Worm (Caenorhabditis elegans) whole organism, mixed stage, embryonic: ENCODE results near the gene sec-24.1.
A peak's percentile ranks its signal among the peaks of the same experiment; 100 is the strongest.

ENCODE experiments used
- M03D4.4 ChIP-seq: sonication (generic microtip); optimal IDR thresholded peaks from 2 replicates; lab custom pipeline; 2017; ENCODE audit warnings: mild to moderate bottlenecking, missing genetic modification characterization, missing compliant biosample characterization
- bed-3 ChIP-seq: fragments of 200-800 bp; sonication (Bioruptor generic); optimal IDR thresholded peaks from 3 replicates; lab custom pipeline; 2018; ENCODE audit warnings: mild to moderate bottlenecking, missing genetic modification characterization, moderate library complexity, missing compliant biosample characterization
- blmp-1 ChIP-seq: fragments of 150-350 bp; optimal IDR thresholded peaks from 2 replicates; lab custom pipeline; 2014; ENCODE audit warnings: missing biosample characterization, missing genetic modification characterization
- ceh-39 ChIP-seq: fragments of 150-350 bp; optimal IDR thresholded peaks from 2 replicates; lab custom pipeline; 2014; ENCODE audit warnings: missing biosample characterization, missing genetic modification characterization
- ceh-43 ChIP-seq: fragments of 200-800 bp; sonication (Bioruptor generic); optimal IDR thresholded peaks from 2 replicates; lab custom pipeline; 2018; ENCODE audit warnings: mild to moderate bottlenecking, missing genetic modification characterization, moderate library complexity, missing compliant biosample characterization
- ceh-83 ChIP-seq: fragments of 200-800 bp; sonication (Bioruptor generic); optimal IDR thresholded peaks from 2 replicates; lab custom pipeline; 2018; ENCODE audit warnings: mild to moderate bottlenecking, missing genetic modification characterization, missing compliant biosample characterization
- ces-1 ChIP-seq: fragments of 150-350 bp; optimal IDR thresholded peaks from 2 replicates; lab custom pipeline; 2014; ENCODE audit warnings: missing biosample characterization, missing genetic modification reagents, missing genetic modification characterization
- cnd-1 ChIP-seq: fragments of 200-800 bp; sonication (Bioruptor generic); optimal IDR thresholded peaks from 2 replicates; lab custom pipeline; 2018; ENCODE audit warnings: mild to moderate bottlenecking, missing genetic modification characterization, missing compliant biosample characterization
- drap-1 ChIP-seq: fragments of 200-800 bp; sonication (Bioruptor generic); optimal IDR thresholded peaks from 3 replicates; lab custom pipeline; 2018; ENCODE audit warnings: mild to moderate bottlenecking, missing genetic modification characterization, missing compliant biosample characterization
- elt-1 ChIP-seq: sonication (generic microtip); optimal IDR thresholded peaks from 2 replicates; lab custom pipeline; 2017; ENCODE audit warnings: missing genetic modification characterization, mild to moderate bottlenecking, missing compliant biosample characterization, antibody characterized with exemption, moderate library complexity, borderline replicate concordance; ENCODE audit not compliant: insufficient read depth
- elt-3 ChIP-seq: fragments of 150-350 bp; optimal IDR thresholded peaks from 2 replicates; lab custom pipeline; 2014; ENCODE audit warnings: missing biosample characterization, missing genetic modification characterization
- flh-1 ChIP-seq: fragments of 200-800 bp; sonication (Bioruptor generic); optimal IDR thresholded peaks from 2 replicates; lab custom pipeline; 2018; ENCODE audit warnings: mild to moderate bottlenecking, missing genetic modification characterization, moderate library complexity, missing compliant biosample characterization
- ham-2 ChIP-seq: fragments of 200-800 bp; sonication (Bioruptor generic); optimal IDR thresholded peaks from 2 replicates; lab custom pipeline; 2018; ENCODE audit warnings: mild to moderate bottlenecking, missing genetic modification characterization, missing compliant biosample characterization
- hlh-1 ChIP-seq: fragments of 150-350 bp; optimal IDR thresholded peaks from 2 replicates; lab custom pipeline; 2014; ENCODE audit warnings: missing biosample characterization, missing genetic modification reagents, missing genetic modification characterization
- lin-13 ChIP-seq: fragments of 150-350 bp; optimal IDR thresholded peaks from 2 replicates; lab custom pipeline; 2014; ENCODE audit warnings: missing biosample characterization, missing genetic modification characterization
- lin-32 ChIP-seq: fragments of 200-800 bp; sonication (Bioruptor generic); optimal IDR thresholded peaks from 2 replicates; lab custom pipeline; 2018; ENCODE audit warnings: mild to moderate bottlenecking, missing genetic modification characterization, missing compliant biosample characterization
- lsy-2 ChIP-seq: fragments of 150-350 bp; optimal IDR thresholded peaks from 2 replicates; lab custom pipeline; 2014; ENCODE audit warnings: missing biosample characterization, missing genetic modification characterization
- mab-5 ChIP-seq: fragments of 150-350 bp; optimal IDR thresholded peaks from 2 replicates; lab custom pipeline; 2014; ENCODE audit warnings: missing biosample characterization, missing genetic modification characterization
- mep-1 ChIP-seq: fragments of 150-350 bp; optimal IDR thresholded peaks from 2 replicates; lab custom pipeline; 2017; ENCODE audit warnings: missing biosample characterization, missing genetic modification reagents, missing genetic modification characterization, inconsistent platforms
- mls-2 ChIP-seq: sonication (generic microtip); optimal IDR thresholded peaks from 2 replicates; lab custom pipeline; 2016; ENCODE audit warnings: mild to moderate bottlenecking, missing genetic modification characterization, moderate library complexity, missing compliant biosample characterization
- nhr-12 ChIP-seq: fragments of 150-350 bp; optimal IDR thresholded peaks from 2 replicates; lab custom pipeline; 2014; ENCODE audit warnings: missing biosample characterization, missing genetic modification characterization
- nhr-2 ChIP-seq: fragments of 150-350 bp; optimal IDR thresholded peaks from 2 replicates; lab custom pipeline; 2014; ENCODE audit warnings: missing biosample characterization, missing genetic modification characterization
- nhr-237 ChIP-seq: fragments of 150-350 bp; optimal IDR thresholded peaks from 2 replicates; lab custom pipeline; 2014; ENCODE audit warnings: missing biosample characterization, missing genetic modification characterization
- nhr-28 ChIP-seq: fragments of 150-350 bp; optimal IDR thresholded peaks from 2 replicates; lab custom pipeline; 2014; ENCODE audit warnings: missing biosample characterization, missing genetic modification characterization
- nhr-76 ChIP-seq: sonication (generic microtip); optimal IDR thresholded peaks from 2 replicates; lab custom pipeline; 2017; ENCODE audit warnings: missing biosample characterization, missing genetic modification characterization
- pha-4 ChIP-seq: fragments of 150-350 bp; optimal IDR thresholded peaks from 2 replicates; lab custom pipeline; 2018; ENCODE audit warnings: missing biosample characterization, missing genetic modification reagents, missing genetic modification characterization
- sem-2 ChIP-seq: fragments of 200-800 bp; sonication (Bioruptor generic); optimal IDR thresholded peaks from 2 replicates; lab custom pipeline; 2018; ENCODE audit warnings: mild to moderate bottlenecking, missing genetic modification characterization, missing compliant biosample characterization
- snpc-4 ChIP-seq: fragments of 150-350 bp; optimal IDR thresholded peaks from 2 replicates; lab custom pipeline; 2014; ENCODE audit warnings: missing biosample characterization, missing genetic modification characterization
- sptf-1 ChIP-seq: sonication (generic microtip); optimal IDR thresholded peaks from 2 replicates; lab custom pipeline; 2017; ENCODE audit warnings: mild to moderate bottlenecking, missing genetic modification characterization, moderate library complexity, missing compliant biosample characterization
- tbx-8 ChIP-seq: fragments of 200-800 bp; sonication (Bioruptor generic); optimal IDR thresholded peaks from 2 replicates; lab custom pipeline; 2018; ENCODE audit warnings: mild to moderate bottlenecking, missing genetic modification characterization, moderate library complexity, missing compliant biosample characterization
- unc-120 ChIP-seq: sonication (generic microtip); optimal IDR thresholded peaks from 2 replicates; lab custom pipeline; 2017; ENCODE audit warnings: missing genetic modification characterization, missing compliant biosample characterization; ENCODE audit not compliant: poor library complexity, severe bottlenecking
- unc-39 ChIP-seq: fragments of 150-350 bp; optimal IDR thresholded peaks from 2 replicates; lab custom pipeline; 2014; ENCODE audit warnings: missing biosample characterization, missing genetic modification characterization
- unc-62 ChIP-seq: fragments of 150-350 bp; optimal IDR thresholded peaks from 2 replicates; lab custom pipeline; 2014; ENCODE audit warnings: missing biosample characterization, missing genetic modification reagents, missing genetic modification characterization
- zip-8 ChIP-seq: fragments of 150-350 bp; optimal IDR thresholded peaks from 2 replicates; lab custom pipeline; 2014; ENCODE audit warnings: missing biosample characterization, missing genetic modification characterization
- ztf-11 ChIP-seq: fragments of 150-350 bp; optimal IDR thresholded peaks from 2 replicates; lab custom pipeline; 2014; ENCODE audit warnings: missing biosample characterization, missing genetic modification characterization

sec-24.1 gene

ce11 chrIV:11593415-11594190, 27.6 kb upstream of the sec-24.1 start, which contains the start of gene F40F11.3:
TSS of gene F40F11.3 (minus strand) at chrIV:11594003.
- TF ChIP-seq unc-120 (tag; lab: Kevin White, UChicago), result peak; percentile 43
- TF ChIP-seq mls-2, result peak; percentile 45
- peak; percentile 64 for TF ChIP-seq hlh-1
- TF ChIP-seq ztf-11 (tag; lab: Kevin White, UChicago), result no peak
- TF ChIP-seq elt-1 (tag; lab: Kevin White, UChicago), result no peak
- TF ChIP-seq mab-5 (tag; lab: Kevin White, UChicago), result peak; percentile 12
- TF ChIP-seq nhr-2, result peak; percentile 35
- peak; percentile 15 for TF ChIP-seq nhr-28 (tag; lab: Kevin White, UChicago)
- peak; percentile 59 for TF ChIP-seq ham-2
- TF ChIP-seq ces-1, result peak; percentile 96
- TF ChIP-seq snpc-4 (tag; lab: Kevin White, UChicago), result no peak
- no peak for TF ChIP-seq tbx-8 (GFP tag; lab: Kevin White, UChicago)
- no peak for TF ChIP-seq elt-3 (tag; lab: Kevin White, UChicago)
- TF ChIP-seq unc-39 (tag; lab: Kevin White, UChicago), result no peak
- TF ChIP-seq nhr-237, result peak; percentile 90
- no peak for TF ChIP-seq M03D4.4
- TF ChIP-seq nhr-12 (tag; lab: Kevin White, UChicago), result no peak
- peak; percentile 32 for TF ChIP-seq zip-8
- no peak for TF ChIP-seq nhr-76 (tag; lab: Kevin White, UChicago)
- no peak for TF ChIP-seq ceh-83 (GFP tag; lab: Kevin White, UChicago)
- TF ChIP-seq cnd-1 (tag; lab: Kevin White, UChicago), result peak; percentile 65
- TF ChIP-seq lin-13 (tag; lab: Kevin White, UChicago), result peak; percentile 11
- TF ChIP-seq lsy-2 (tag; lab: Kevin White, UChicago), result no peak
- TF ChIP-seq flh-1 (GFP tag; lab: Kevin White, UChicago), result no peak
- TF ChIP-seq ceh-43, result no peak
- peak; percentile 50 for TF ChIP-seq lin-32 (GFP tag; lab: Kevin White, UChicago)
- TF ChIP-seq ceh-39 (tag; lab: Kevin White, UChicago), result peak; percentile 53
- TF ChIP-seq unc-62 (GFP tag; lab: Kevin White, UChicago), result peak; percentile 87
- peak; percentile 79 for TF ChIP-seq mep-1 (tag; lab: Kevin White, UChicago)
- no peak for TF ChIP-seq sem-2 (GFP tag; lab: Kevin White, UChicago)
- TF ChIP-seq pha-4 (tag; lab: Kevin White, UChicago), result peak; percentile 98
- peak; percentile 24 for TF ChIP-seq bed-3 (GFP tag; lab: Kevin White, UChicago)
- peak; percentile 58 for TF ChIP-seq drap-1
- no peak for TF ChIP-seq blmp-1 (tag; lab: Kevin White, UChicago)

- TF ChIP-seq nhr-76 (tag; lab: Kevin White, UChicago) (no peak), ham-2 (no peak), mls-2 (no peak), elt-3 (tag; lab: Kevin White, UChicago) (no peak), ceh-43 (no peak), ceh-83 (GFP tag; lab: Kevin White, UChicago) (no peak), lsy-2 (tag; lab: Kevin White, UChicago) (peak; percentile 6), unc-62 (GFP tag; lab: Kevin White, UChicago) (no peak), lin-13 (tag; lab: Kevin White, UChicago) (no peak), blmp-1 (tag; lab: Kevin White, UChicago) (no peak), pha-4 (tag; lab: Kevin White, UChicago) (no peak), ces-1 (peak; percentile 10), M03D4.4 (no peak), elt-1 (tag; lab: Kevin White, UChicago) (no peak), ceh-39 (tag; lab: Kevin White, UChicago) (no peak), sem-2 (GFP tag; lab: Kevin White, UChicago) (no peak), lin-32 (GFP tag; lab: Kevin White, UChicago) (no peak), mab-5 (tag; lab: Kevin White, UChicago) (no peak), mep-1 (tag; lab: Kevin White, UChicago) (peak; percentile 8), unc-120 (tag; lab: Kevin White, UChicago) (no peak), nhr-12 (tag; lab: Kevin White, UChicago) (no peak), nhr-28 (tag; lab: Kevin White, UChicago) (no peak), zip-8 (no peak), sptf-1 (peak; percentile 24)
These were observed 26.8 kb upstream of the sec-24.1 start for ce11 chrIV:11592820-11593219.
